Worm (Caenorhabditis elegans) whole organism, L3 larva: ENCODE results near the gene ama-1.

Experiments used
- elt-3 ChIP-seq, 3 experiments: fragments of 150-350 bp in 1 of 3; sonication (generic microtip) in 2 of 3; optimal IDR thresholded peaks; 2 replicates in 2 of 3; 4 replicates in 1 of 3; lab custom pipeline; 2014 to 2017; ENCODE audit warnings: missing biosample characterization in 3 of 3, missing genetic modification characterization in 3 of 3
- jun-1 ChIP-seq: fragments of 150-350 bp; optimal IDR thresholded peaks from 2 replicates; lab custom pipeline; 2014; ENCODE audit warnings: missing biosample characterization, missing genetic modification reagents, missing genetic modification characterization
- mdl-1 ChIP-seq: fragments of 150-350 bp; optimal IDR thresholded peaks from 2 replicates; lab custom pipeline; 2014; ENCODE audit warnings: missing biosample characterization, missing genetic modification characterization
- nhr-11 ChIP-seq: fragments of 150-350 bp; optimal IDR thresholded peaks from 2 replicates; lab custom pipeline; 2014; ENCODE audit warnings: missing biosample characterization, missing genetic modification characterization
- nhr-237 ChIP-seq: fragments of 150-350 bp; optimal IDR thresholded peaks from 2 replicates; lab custom pipeline; 2014; ENCODE audit warnings: missing biosample characterization, missing genetic modification characterization
- nhr-77 ChIP-seq: fragments of 150-350 bp; optimal IDR thresholded peaks from 2 replicates; lab custom pipeline; 2014; ENCODE audit warnings: missing biosample characterization, missing genetic modification characterization
- pqm-1 ChIP-seq: fragments of 150-350 bp; optimal IDR thresholded peaks from 2 replicates; lab custom pipeline; 2017; ENCODE audit warnings: missing biosample characterization, missing genetic modification characterization, inconsistent platforms
- unc-39 ChIP-seq: sonication (generic microtip); optimal IDR thresholded peaks from 4 replicates; lab custom pipeline; 2017; ENCODE audit warnings: missing biosample characterization, missing genetic modification characterization
- zag-1 ChIP-seq: fragments of 150-350 bp; optimal IDR thresholded peaks from 2 replicates; lab custom pipeline; 2014; ENCODE audit warnings: missing biosample characterization, missing genetic modification characterization

DNA sequence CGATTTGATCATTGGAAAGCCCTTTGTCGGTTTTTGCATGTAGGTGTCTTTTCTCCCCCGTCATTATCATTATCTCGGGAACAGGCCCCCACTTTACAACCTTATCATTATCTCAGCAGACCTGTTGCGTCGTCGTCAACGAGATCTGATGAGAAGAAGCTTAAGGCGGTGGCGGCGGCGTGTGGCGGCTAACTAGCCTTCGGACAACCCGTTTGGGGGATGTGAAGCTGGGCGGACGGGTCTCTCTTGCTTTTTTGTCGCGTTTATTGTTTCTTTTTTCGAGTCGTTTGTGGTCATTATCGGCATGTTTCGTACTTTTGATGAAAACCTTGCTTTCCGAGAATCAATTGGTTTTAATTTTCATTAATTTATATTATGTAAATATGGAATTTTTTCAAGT, 52.1 kb downstream of the ama-1 start:
- TF ChIP-seq elt-3 (tag; optimal IDR thresholded peaks at IDR 0.05; lab: Kevin White, UChicago) (no peak), pqm-1 (tag; lab: Kevin White, UChicago) (no peak), nhr-237 (tag; lab: Kevin White, UChicago) (no peak), zag-1 (tag; lab: Kevin White, UChicago) (no peak), nhr-77 (no peak), jun-1 (no peak), nhr-11 (no peak), mdl-1 (tag; lab: Kevin White, UChicago) (no peak), unc-39 (tag; lab: Kevin White, UChicago) (no peak)
